Fruit fly (Drosophila melanogaster): ENCODE data around the gene TpnC73F.

Gene TpnC73F

dm6 chr3L:17004765-17005414 is 41.0 kb upstream of the TpnC73F start (continued):
- 0 out of 3 replicates have a peak, but pooled peaks have one; percentile 41 for TF ChIP-seq C15 (GFP tag; IDR thresholded peaks at IDR 0.05)
- peak; percentile 7 for TF ChIP-seq lbe (GFP tag; optimal IDR thresholded peaks at IDR 0.05)
- TF ChIP-seq CG4730 (GFP tag; IDR thresholded peaks at IDR 0.05), result 0 out of 2 replicates have a peak, but pooled peaks have one; percentile 3
- no peak for TF ChIP-seq CG8290 (GFP tag; optimal IDR thresholded peaks at IDR 0.05)
- TF ChIP-seq CG8290 (tag; optimal IDR thresholded peaks at IDR 0.05), result peak in 1 of 2 experiments; percentile 13
- peak; percentile 51 for TF ChIP-seq sqz (GFP tag; optimal IDR thresholded peaks at IDR 0.05)
- peak; percentile 1 for TF ChIP-seq CG4282 (GFP tag; optimal IDR thresholded peaks at IDR 0.05)
- TF ChIP-seq CG14050 (GFP tag; IDR thresholded peaks at IDR 0.05), result 0 out of 3 replicates have a peak, but pooled peaks have one; percentile 19

dm6 chr3L:17005415-17005796 is 40.5 kb upstream of the TpnC73F start:
- no peak for TF ChIP-seq pnt (GFP tag; optimal IDR thresholded peaks at IDR 0.05)
- TF ChIP-seq Rfx (GFP tag; IDR thresholded peaks at IDR 0.05), result 0 out of 2 replicates have a peak, but pooled peaks have one; percentile 5
- peak; percentile 65 for TF ChIP-seq CG34376 (GFP tag; optimal IDR thresholded peaks at IDR 0.05)
- TF ChIP-seq otp (GFP tag; IDR thresholded peaks at IDR 0.05), result no peak
- no peak for TF ChIP-seq maf-S (GFP tag; optimal IDR thresholded peaks at IDR 0.05)
- TF ChIP-seq Ets97D (GFP tag; optimal IDR thresholded peaks at IDR 0.05), result no peak
- TF ChIP-seq sug (tag; optimal IDR thresholded peaks at IDR 0.05), result peak; percentile 11
- TF ChIP-seq Pdp1 (GFP tag; optimal IDR thresholded peaks at IDR 0.05), result peak in 1 of 2 experiments; percentile 39
- no peak for TF ChIP-seq CG34422 (GFP tag; IDR thresholded peaks at IDR 0.05)
- TF ChIP-seq stwl (tag; optimal IDR thresholded peaks at IDR 0.05), result peak; percentile 4

- TF ChIP-seq hth (optimal IDR thresholded peaks at IDR 0.05), result no peak
- no peak for TF ChIP-seq CG15696 (tag; optimal IDR thresholded peaks at IDR 0.05)
- no peak for TF ChIP-seq CG10274 (GFP tag; optimal IDR thresholded peaks at IDR 0.05)
- no peak for TF ChIP-seq chinmo (GFP tag; IDR thresholded peaks at IDR 0.05; ENCODE audit: partially characterized antibody)
- TF ChIP-seq Asciz (GFP tag; optimal IDR thresholded peaks at IDR 0.05), result peak; percentile 2
- no peak for TF ChIP-seq CG3065 (GFP tag; optimal IDR thresholded peaks at IDR 0.05)
- peak; percentile 39 for TF ChIP-seq B-H2 (GFP tag; optimal IDR thresholded peaks at IDR 0.05)
- peak; percentile 79 for TF ChIP-seq Med (GFP tag)
- no peak for TF ChIP-seq hbn (GFP tag; IDR thresholded peaks at IDR 0.05; ENCODE audit: partially characterized antibody)
- no peak for TF ChIP-seq Sry-β (GFP tag; optimal IDR thresholded peaks at IDR 0.05)
- no peak for TF ChIP-seq prd (optimal IDR thresholded peaks at IDR 0.05)
- 0 out of 3 replicates have a peak, but pooled peaks have one; percentile 21 for TF ChIP-seq prd (GFP tag; IDR thresholded peaks at IDR 0.05)
- TF ChIP-seq CG2202 (tag; optimal IDR thresholded peaks at IDR 0.05), result no peak
- no peak for TF ChIP-seq fd102C (GFP tag; optimal IDR thresholded peaks at IDR 0.05)
- peak; percentile 4 for TF ChIP-seq NfI (GFP tag; optimal IDR thresholded peaks at IDR 0.05)
- 0 out of 3 replicates have a peak, but pooled peaks have one; percentile 50 for TF ChIP-seq z (GFP tag; IDR thresholded peaks at IDR 0.05)
- peak; percentile 11; the same call in 1 of the 3 replicates for TF ChIP-seq B-H1 (GFP tag; IDR thresholded peaks at IDR 0.05)
- no peak for TF ChIP-seq CG4328 (GFP tag; optimal IDR thresholded peaks at IDR 0.05)
- no peak for TF ChIP-seq Nf-YC (tag; optimal IDR thresholded peaks at IDR 0.05)
- TF ChIP-seq Ptx1 (GFP tag; IDR thresholded peaks at IDR 0.05), result 0 out of 2 replicates have a peak, but pooled peaks have one; percentile 31
- peak; percentile 40 for TF ChIP-seq CG7987 (GFP tag; optimal IDR thresholded peaks at IDR 0.05)
- no peak for TF ChIP-seq Hr3 (GFP tag; optimal IDR thresholded peaks at IDR 0.05)
- no peak for TF ChIP-seq jing (GFP tag; optimal IDR thresholded peaks at IDR 0.05)
- no peak for TF ChIP-seq CG12942 (GFP tag; optimal IDR thresholded peaks at IDR 0.05)
- TF ChIP-seq Elba2 (GFP tag; optimal IDR thresholded peaks at IDR 0.05), result no peak
- TF ChIP-seq HmgZ (tag; optimal IDR thresholded peaks at IDR 0.05), result peak; percentile 15
- TF ChIP-seq stc (GFP tag; IDR thresholded peaks at IDR 0.05), result 0 out of 2 replicates have a peak, but pooled peaks have one; percentile 15
- TF ChIP-seq danr (GFP tag; IDR thresholded peaks at IDR 0.05), result 0 out of 2 replicates have a peak, but pooled peaks have one; percentile 19
- TF ChIP-seq CG13296 (GFP tag; optimal IDR thresholded peaks at IDR 0.05), result peak; percentile 34
- TF ChIP-seq cwo (GFP tag; optimal IDR thresholded peaks at IDR 0.05), result peak; percentile 20
Observed at dm6 chr3L:17006250-17006693, 39.6 kb upstream of the TpnC73F start.
